Worm (Caenorhabditis elegans): ENCODE data around the gene rev-1.

Gene rev-1

DNA sequence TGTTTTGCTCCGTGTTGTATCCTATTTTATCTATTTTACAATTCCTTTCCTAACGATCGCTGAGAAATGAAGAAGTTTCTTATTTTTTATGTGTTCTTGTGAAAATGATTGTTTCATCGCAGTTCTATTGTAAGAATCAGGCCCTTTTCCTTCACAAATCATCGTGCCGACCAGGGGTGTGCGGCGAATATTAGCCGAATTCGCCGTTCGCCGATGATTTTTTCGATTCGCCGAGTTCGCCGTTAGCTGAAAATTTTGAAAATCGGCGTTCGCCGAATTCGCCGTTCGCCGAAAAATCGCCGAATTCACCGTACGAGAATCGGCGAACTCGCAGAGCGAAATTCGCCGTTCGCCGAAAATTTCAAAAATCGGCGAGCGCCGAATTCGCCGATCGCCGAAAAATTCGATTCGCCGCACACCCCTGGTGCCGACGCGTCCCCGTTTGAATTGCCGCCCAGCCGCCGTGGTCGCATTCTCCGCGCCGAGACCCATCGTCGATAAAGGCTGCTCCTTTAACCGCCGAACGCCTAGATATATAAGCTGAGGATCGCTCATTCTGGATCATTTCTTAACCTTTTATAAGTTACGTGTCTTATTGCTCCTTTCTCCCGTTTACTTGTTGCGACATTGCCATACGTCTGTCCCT lies 36.8 kb upstream of the rev-1 start (continued):
- TF ChIP-seq let-607 (tag; optimal IDR thresholded peaks at IDR 0.05): no peak
- TF ChIP-seq ztf-18 (tag; optimal IDR thresholded peaks at IDR 0.05): no peak
- TF ChIP-seq D2030.7 (GFP tag; IDR thresholded peaks at IDR 0.05): 0 out of 2 replicates have a peak, but pooled peaks have one; percentile 34
- TF ChIP-seq mcd-1 (GFP tag; IDR thresholded peaks at IDR 0.05): peak; percentile 39
- TF ChIP-seq nhr-80 (tag; optimal IDR thresholded peaks at IDR 0.05): no peak
- TF ChIP-seq zfh-2 (GFP tag; conservative IDR thresholded peaks at IDR 0.05): peak; percentile 90
- no peak for TF ChIP-seq ceh-79 (tag; optimal IDR thresholded peaks at IDR 0.05)
- no peak for TF ChIP-seq K12H6.12 (tag; optimal IDR thresholded peaks at IDR 0.05)
- TF ChIP-seq egl-18 (GFP tag; IDR thresholded peaks at IDR 0.05): no peak
- TF ChIP-seq lin-54 (GFP tag; optimal IDR thresholded peaks at IDR 0.05): peak; percentile 75
- TF ChIP-seq somi-1 (GFP tag; optimal IDR thresholded peaks at IDR 0.05): no peak
- TF ChIP-seq ztf-3 (GFP tag; optimal IDR thresholded peaks at IDR 0.05): no peak
- no peak for TF ChIP-seq tbp1 (GFP tag; optimal IDR thresholded peaks at IDR 0.05)
- 0 out of 2 replicates have a peak, but pooled peaks have one; percentile 25 for TF ChIP-seq Y79H2A.3 (GFP tag; conservative IDR thresholded peaks at IDR 0.05)
- no peak for TF ChIP-seq mxl-1 (tag; optimal IDR thresholded peaks at IDR 0.05)
- TF ChIP-seq ceh-91 (GFP tag; IDR thresholded peaks at IDR 0.05): peak; percentile 37; the same call in 1 of the 2 replicates
- TF ChIP-seq ztf-28 (GFP tag; IDR thresholded peaks at IDR 0.05): 0 out of 2 replicates have a peak, but pooled peaks have one; percentile 6
- TF ChIP-seq F33H1.4 (GFP tag; IDR thresholded peaks at IDR 0.05): peak; percentile 71
- TF ChIP-seq cebp-1 (GFP tag; IDR thresholded peaks at IDR 0.05): no peak
- TF ChIP-seq cebp-1 (tag; optimal IDR thresholded peaks at IDR 0.05): peak; percentile 8
- peak; percentile 25 for TF ChIP-seq athp-1 (tag; optimal IDR thresholded peaks at IDR 0.05)
- TF ChIP-seq sea-2 (GFP tag; IDR thresholded peaks at IDR 0.05): no peak
- TF ChIP-seq hmg-1.2 (GFP tag; IDR thresholded peaks at IDR 0.05): 0 out of 2 replicates have a peak, but pooled peaks have one; percentile 17
- TF ChIP-seq sptf-2 (GFP tag; optimal IDR thresholded peaks at IDR 0.05): no peak
- no peak for TF ChIP-seq xnd-1 (tag; optimal IDR thresholded peaks at IDR 0.05)
- 0 out of 2 replicates have a peak, but pooled peaks have one; percentile 58 for TF ChIP-seq Y53G8AR.9 (GFP tag; conservative IDR thresholded peaks at IDR 0.05)
- no peak for TF ChIP-seq atf-7 (tag; optimal IDR thresholded peaks at IDR 0.05)

DNA sequence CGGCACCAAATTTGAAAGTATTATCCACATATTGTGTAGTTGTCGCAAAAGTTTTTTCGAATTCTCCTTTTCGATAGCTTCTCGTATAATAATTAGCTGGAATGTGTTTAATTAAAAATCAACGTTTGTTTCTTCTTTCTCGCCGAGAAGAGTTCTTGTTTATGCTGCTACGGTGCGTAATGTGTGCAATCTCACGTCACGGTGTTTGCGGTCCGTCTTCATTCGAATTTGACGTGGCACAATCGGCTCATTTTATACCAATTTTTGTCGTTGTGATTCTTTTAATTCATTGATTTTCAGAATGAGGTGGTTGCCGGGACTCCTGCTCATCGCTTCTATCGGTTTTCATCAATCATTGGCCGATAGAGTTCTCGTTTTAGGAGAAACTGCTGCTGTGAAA lies 36.2 kb upstream of the rev-1 start, which contains the start of gene ostb-1:
TSS of gene ostb-1 (plus strand) at position 301 of the 400 bp plus-strand sequence.
- TF ChIP-seq pha-4 (tag; optimal IDR thresholded peaks at IDR 0.05): no peak
- no peak for TF ChIP-seq dox-1 (GFP tag; IDR thresholded peaks at IDR 0.05)
- TF ChIP-seq snpc-1.3 (tag; optimal IDR thresholded peaks at IDR 0.05; ENCODE audit: insufficient read depth): no peak
- TF ChIP-seq nhr-27 (tag; optimal IDR thresholded peaks at IDR 0.05): no peak
- TF ChIP-seq nfya-2 (GFP tag; IDR thresholded peaks at IDR 0.05): no peak
- TF ChIP-seq ceh-40 (GFP tag; IDR thresholded peaks at IDR 0.05): no peak
- peak; percentile 22; the same call in 1 of the 2 replicates for TF ChIP-seq attf-3 (GFP tag; conservative IDR thresholded peaks at IDR 0.05)
- no peak for TF ChIP-seq ztf-25 (GFP tag; IDR thresholded peaks at IDR 0.05)
- TF ChIP-seq unc-130 (GFP tag; optimal IDR thresholded peaks at IDR 0.05): no peak
- TF ChIP-seq D2030.7 (GFP tag; IDR thresholded peaks at IDR 0.05): no peak
- TF ChIP-seq lin-26 (GFP tag; IDR thresholded peaks at IDR 0.05): no peak
- TF ChIP-seq let-607 (tag; optimal IDR thresholded peaks at IDR 0.05): peak; percentile 63 to 72
- no peak for TF ChIP-seq repo-1 (tag; optimal IDR thresholded peaks at IDR 0.05)
- TF ChIP-seq B0336.3 (GFP tag; IDR thresholded peaks at IDR 0.05): no peak
- TF ChIP-seq madf-10 (tag; optimal IDR thresholded peaks at IDR 0.05): no peak
- TF ChIP-seq ccch-3 (GFP tag; optimal IDR thresholded peaks at IDR 0.05): no peak
- no peak for TF ChIP-seq madf-3 (GFP tag; IDR thresholded peaks at IDR 0.05)
